Worm (Caenorhabditis elegans): ENCODE measurements around the gene magu-1.

The magu-1 gene

ce11 chrIII:471644-472401 lies at the start of gene magu-1, which contains the start of gene nemp-1:
Gene magu-1 (minus strand): TSS chrIII:471702.
Gene nemp-1 (plus strand): TSS chrIII:472317.
- TF ChIP-seq unc-62 (GFP tag; optimal IDR thresholded peaks at IDR 0.05), result no peak

- TF ChIP-seq unc-62 (GFP tag; optimal IDR thresholded peaks at IDR 0.05), result no peak
Observed at ce11 chrIII:513360-513759, 41.9 kb upstream of the magu-1 start.

- TF ChIP-seq unc-62 (GFP tag; optimal IDR thresholded peaks at IDR 0.05), result no peak
Observed at ce11 chrIII:512117-512516, 40.6 kb upstream of the magu-1 start, which contains the start of gene F30H5.3. Gene F30H5.3 (minus strand): TSS chrIII:512217.

- TF ChIP-seq unc-62 (GFP tag; optimal IDR thresholded peaks at IDR 0.05), result no peak
Observed at ce11 chrIII:509045-509444, 37.5 kb upstream of the magu-1 start.

- TF ChIP-seq unc-62 (GFP tag; optimal IDR thresholded peaks at IDR 0.05), result no peak
Observed at ce11 chrIII:502583-502982, 31.1 kb upstream of the magu-1 start.

ce11 chrIII:491090-491597 lies 19.6 kb upstream of the magu-1 start, which contains the start of gene unc-45:
Gene unc-45 (plus strand): TSS chrIII:491547.
- TF ChIP-seq unc-62 (GFP tag; optimal IDR thresholded peaks at IDR 0.05), result no peak

- TF ChIP-seq unc-62 (GFP tag; optimal IDR thresholded peaks at IDR 0.05), result no peak
Observed at ce11 chrIII:488464-488863, 17.0 kb upstream of the magu-1 start, which contains the start of gene F30H5.5. Gene F30H5.5 (plus strand): TSS chrIII:488764.

ce11 chrIII:486077-486597 lies 14.6 kb upstream of the magu-1 start, which contains the start of gene nlp-32:
Gene nlp-32 (minus strand): TSS chrIII:486547.
- TF ChIP-seq unc-62 (GFP tag; optimal IDR thresholded peaks at IDR 0.05), result no peak

ce11 chrIII:483556-483955 lies 12.1 kb upstream of the magu-1 start, which contains the start of gene F10C5.3:
Gene F10C5.3 (plus strand): TSS chrIII:483868.
- TF ChIP-seq unc-62 (GFP tag; optimal IDR thresholded peaks at IDR 0.05), result no peak

ce11 chrIII:482739-483138 lies 11.2 kb upstream of the magu-1 start:
- TF ChIP-seq unc-62 (GFP tag; optimal IDR thresholded peaks at IDR 0.05), result no peak

ce11 chrIII:481259-481658 lies 9.8 kb upstream of the magu-1 start:
- no peak for TF ChIP-seq unc-62 (GFP tag; optimal IDR thresholded peaks at IDR 0.05)

- no peak for TF ChIP-seq unc-62 (GFP tag; optimal IDR thresholded peaks at IDR 0.05)
Observed at ce11 chrIII:475154-475553, 3.7 kb upstream of the magu-1 start, which contains the start of gene mat-3. Gene mat-3 (plus strand): TSS chrIII:475454.

ce11 chrIII:463711-464110 lies 7.8 kb downstream of the magu-1 start, which contains the start of gene Y55B1BR.6:
Gene Y55B1BR.6 (minus strand): TSS chrIII:463811.
- no peak for TF ChIP-seq unc-62 (GFP tag; optimal IDR thresholded peaks at IDR 0.05)

ce11 chrIII:455793-456192 lies 15.7 kb downstream of the magu-1 start:
- TF ChIP-seq unc-62 (GFP tag; optimal IDR thresholded peaks at IDR 0.05), result no peak

ce11 chrIII:446860-447259 lies 24.6 kb downstream of the magu-1 start:
- no peak for TF ChIP-seq unc-62 (GFP tag; optimal IDR thresholded peaks at IDR 0.05)

- TF ChIP-seq unc-62 (GFP tag; optimal IDR thresholded peaks at IDR 0.05), result no peak
Observed at ce11 chrIII:444101-444500, 27.4 kb downstream of the magu-1 start, which contains the start of gene Y55B1BR.8. Gene Y55B1BR.8 (plus strand): TSS chrIII:444401.

ce11 chrIII:439926-440325 lies 31.6 kb downstream of the magu-1 start, which contains the start of gene affl-1:
Gene affl-1 (plus strand): TSS chrIII:440226.
- TF ChIP-seq unc-62 (GFP tag; optimal IDR thresholded peaks at IDR 0.05), result no peak

Measured in whole organism, dauer.